Worm (Caenorhabditis elegans) whole organism, L1 larva: Measurements from ENCODE around the gene K01F9.2.

Experiments
- alr-1 ChIP-seq: fragments of 200-800 bp; sonication (Bioruptor generic); optimal IDR thresholded peaks from 2 replicates; lab custom pipeline; 2018; ENCODE audit warnings: borderline replicate concordance, mild to moderate bottlenecking, missing genetic modification characterization, missing compliant biosample characterization
- blmp-1 ChIP-seq: fragments of 150-350 bp; optimal IDR thresholded peaks from 2 replicates; lab custom pipeline; 2014; ENCODE audit warnings: missing biosample characterization, missing genetic modification characterization
- egl-27 ChIP-seq, 2 experiments: fragments of 150-350 bp in 1 of 2; sonication (generic microtip); optimal IDR thresholded peaks; 3 replicates each; lab custom pipeline; 2017 to 2018; ENCODE audit warnings: missing biosample characterization in 2 of 2, missing genetic modification characterization in 2 of 2, missing genetic modification reagents in 2 of 2
- lin-13 ChIP-seq: fragments of 150-350 bp; optimal IDR thresholded peaks from 2 replicates; lab custom pipeline; 2014; ENCODE audit warnings: missing biosample characterization, missing genetic modification reagents, missing genetic modification characterization
- unc-62 ChIP-seq: fragments of 150-350 bp; optimal IDR thresholded peaks from 2 replicates; lab custom pipeline; 2014; ENCODE audit warnings: missing biosample characterization, missing genetic modification reagents, missing genetic modification characterization

- no peak for TF ChIP-seq egl-27 (tag; optimal IDR thresholded peaks at IDR 0.05; lab: Kevin White, UChicago)
- no peak for TF ChIP-seq lin-13 (GFP tag; lab: Kevin White, UChicago)
- no peak for TF ChIP-seq blmp-1 (tag; lab: Kevin White, UChicago)
- TF ChIP-seq alr-1 (tag; lab: Kevin White, UChicago): no peak
- TF ChIP-seq unc-62: no peak
These were observed 18.4 kb downstream of the K01F9.2 start for ce11 chrIII:8858482-8858881.
